Worm (Caenorhabditis elegans) whole organism, L4/young adult: ENCODE data around the gene frm-2.

Experiments used
- W03F9.2 ChIP-seq: fragments of 150-350 bp; optimal IDR thresholded peaks from 2 replicates; lab custom pipeline; 2014; ENCODE audit warnings: missing biosample characterization, missing genetic modification characterization
- him-1 ChIP-seq: sonication (generic microtip); optimal IDR thresholded peaks from 2 replicates; lab custom pipeline; 2016; ENCODE audit warnings: missing genotype, missing genetic modification reagents, missing genetic modification characterization, missing compliant biosample characterization

- TF ChIP-seq him-1 (tag; lab: Kevin White, UChicago): peak; percentile 45
- peak; percentile 50 for TF ChIP-seq W03F9.2 (tag; lab: Kevin White, UChicago)
Observed at ce11 chrIII:5943368-5944180, 38.4 kb downstream of the frm-2 start.
